Worm (Caenorhabditis elegans) whole organism, early embryonic: ENCODE results near the gene W08F4.13.

ENCODE experiments used
- tbx-11 ChIP-seq: fragments of 200-800 bp; sonication (Bioruptor generic); IDR thresholded peaks from 2 replicates; pipeline ENCODE4 v1.3.6; 2022; ENCODE audit warnings: missing genetic modification characterization, missing compliant biosample characterization
- tra-4 ChIP-seq: sonication (generic microtip); optimal IDR thresholded peaks from 2 replicates; lab custom pipeline; 2017; ENCODE audit warnings: missing genetic modification characterization, missing compliant biosample characterization

DNA sequence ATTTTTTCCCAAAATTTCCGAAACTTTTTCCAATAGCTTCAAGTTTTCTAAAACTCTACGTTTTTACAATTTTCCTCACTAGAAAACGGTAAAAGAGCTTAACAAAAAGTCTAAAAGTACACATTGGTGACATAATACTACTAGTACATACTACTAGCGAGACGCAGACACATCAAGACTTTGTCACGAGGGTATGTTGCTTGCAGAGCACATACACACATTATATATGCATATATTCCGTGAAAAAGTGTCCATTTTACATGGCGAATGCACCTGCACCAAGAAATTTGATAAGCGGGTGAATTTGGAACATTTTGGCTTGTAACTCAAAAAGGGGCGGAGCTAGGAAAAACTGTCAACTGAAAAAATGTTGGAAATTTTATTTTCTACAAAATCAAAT, 16.7 kb downstream of the W08F4.13 start:
- TF ChIP-seq tbx-11 (no peak), tra-4 (no peak)
